Worm (Caenorhabditis elegans): ENCODE measurements around the gene chil-9.

ce11 chrII:9862147-9862546 is 17.0 kb upstream of the chil-9 start, which contains the start of gene C08H9.18:
- TF ChIP-seq ama-1 (optimal IDR thresholded peaks at IDR 0.05): no peak
- TF ChIP-seq hnd-1 (tag; optimal IDR thresholded peaks at IDR 0.05): no peak
- TF ChIP-seq tbx-11 (GFP tag; IDR thresholded peaks at IDR 0.05): no peak
- no peak for TF ChIP-seq scrt-1 (GFP tag; IDR thresholded peaks at IDR 0.05)
- TF ChIP-seq B0310.2 (tag; optimal IDR thresholded peaks at IDR 0.05): no peak
- TF ChIP-seq flt-1 (GFP tag; IDR thresholded peaks at IDR 0.05): no peak
- TF ChIP-seq ceh-13 (GFP tag; optimal IDR thresholded peaks at IDR 0.05): no peak
- no peak for TF ChIP-seq hmbx-1 (tag; optimal IDR thresholded peaks at IDR 0.05)
- TF ChIP-seq F13C5.2 (tag; optimal IDR thresholded peaks at IDR 0.05): no peak
- no peak for TF ChIP-seq aly-1 (tag; optimal IDR thresholded peaks at IDR 0.05)
- no peak for TF ChIP-seq hmg-4 (GFP tag; optimal IDR thresholded peaks at IDR 0.05)

Data from whole organism, early embryonic.